Worm (Caenorhabditis elegans) whole organism, late embryonic: ENCODE measurements around the gene C06G1.1.

Experiments
- ama-1 ChIP-seq: fragments of 150-350 bp; optimal IDR thresholded peaks from 2 replicates; lab custom pipeline; 2014
- ceh-14 ChIP-seq: sonication (generic microtip); optimal IDR thresholded peaks from 2 replicates; lab custom pipeline; 2016; ENCODE audit warnings: missing genotype, missing genetic modification characterization, missing compliant biosample characterization
- ceh-24 ChIP-seq: sonication (generic microtip); optimal IDR thresholded peaks from 2 replicates; lab custom pipeline; 2016; ENCODE audit warnings: mild to moderate bottlenecking, missing genetic modification characterization, missing compliant biosample characterization
- ceh-6 ChIP-seq: fragments of 200-800 bp; sonication (Bioruptor generic); optimal IDR thresholded peaks from 2 replicates; lab custom pipeline; 2018; ENCODE audit warnings: mild to moderate bottlenecking, missing genetic modification characterization, missing compliant biosample characterization
- ceh-9 ChIP-seq: sonication (generic microtip); optimal IDR thresholded peaks from 2 replicates; lab custom pipeline; 2016; ENCODE audit warnings: mild to moderate bottlenecking, missing genetic modification characterization, inconsistent platforms, missing compliant biosample characterization
- fkh-6 ChIP-seq: sonication (generic microtip); optimal IDR thresholded peaks from 2 replicates; lab custom pipeline; 2016; ENCODE audit warnings: missing genetic modification characterization, missing compliant biosample characterization
- hlh-30 ChIP-seq: sonication (generic microtip); optimal IDR thresholded peaks from 2 replicates; lab custom pipeline; 2017; ENCODE audit warnings: antibody characterized with exemption, missing genetic modification characterization, missing compliant biosample characterization; ENCODE audit not compliant: insufficient read depth
- hlh-8 ChIP-seq: sonication (generic microtip); optimal IDR thresholded peaks from 2 replicates; lab custom pipeline; 2016; ENCODE audit warnings: missing genotype, missing genetic modification characterization, missing compliant biosample characterization
- nhr-232 ChIP-seq: sonication (generic microtip); optimal IDR thresholded peaks from 2 replicates; lab custom pipeline; 2016; ENCODE audit warnings: missing genetic modification characterization, missing compliant biosample characterization
- npax-4 ChIP-seq: sonication (generic microtip); optimal IDR thresholded peaks from 2 replicates; lab custom pipeline; 2016; ENCODE audit warnings: missing genetic modification characterization, missing compliant biosample characterization
- sox-4 ChIP-seq: sonication (generic microtip); optimal IDR thresholded peaks from 2 replicates; lab custom pipeline; 2017; ENCODE audit warnings: mild to moderate bottlenecking, missing genetic modification characterization, inconsistent platforms, missing compliant biosample characterization
- tbx-2 ChIP-seq: sonication (generic microtip); optimal IDR thresholded peaks from 2 replicates; lab custom pipeline; 2016; ENCODE audit warnings: missing genetic modification characterization, missing compliant biosample characterization
- ttx-3 ChIP-seq: sonication (generic microtip); optimal IDR thresholded peaks from 2 replicates; lab custom pipeline; 2016; ENCODE audit warnings: missing genetic modification reagents, missing genetic modification characterization, missing compliant biosample characterization
- unc-55 ChIP-seq: sonication (generic microtip); optimal IDR thresholded peaks from 2 replicates; lab custom pipeline; 2017; ENCODE audit warnings: missing biosample characterization, missing genetic modification reagents, missing genetic modification characterization

DNA sequence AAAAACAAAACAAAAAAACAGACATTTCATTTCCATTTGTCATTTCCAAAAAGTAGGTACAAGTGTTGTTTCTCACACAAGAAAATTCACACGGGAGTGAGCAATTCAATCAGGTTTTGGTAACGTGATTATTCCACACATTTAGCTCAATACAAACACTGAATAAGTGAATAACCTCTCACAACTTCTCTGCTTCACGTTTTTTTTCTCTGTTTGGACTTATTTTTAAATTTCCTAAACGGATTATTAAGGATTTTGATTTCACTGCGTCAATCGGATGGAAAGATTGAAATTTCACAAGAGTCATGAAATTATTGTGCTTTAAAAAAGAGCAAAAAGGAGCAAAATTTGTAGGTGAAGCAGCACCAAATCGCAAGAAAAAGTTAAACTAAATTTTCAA is 27.1 kb downstream of the C06G1.1 start:
- no peak for TF ChIP-seq ceh-6 (GFP tag; lab: Kevin White, UChicago)
- no peak for TF ChIP-seq fkh-6 (tag; lab: Kevin White, UChicago)
- TF ChIP-seq ttx-3 (tag; lab: Kevin White, UChicago): no peak
- TF ChIP-seq tbx-2: no peak
- no peak for TF ChIP-seq hlh-30 (tag; lab: Kevin White, UChicago)
- no peak for TF ChIP-seq ceh-24 (tag; lab: Kevin White, UChicago)
- no peak for TF ChIP-seq ama-1 (lab: Kevin White, UChicago)
- TF ChIP-seq npax-4: no peak
- TF ChIP-seq ceh-14 (tag; lab: Kevin White, UChicago): no peak
- TF ChIP-seq ceh-9: no peak
- TF ChIP-seq unc-55 (GFP tag; lab: Kevin White, UChicago): no peak
- no peak for TF ChIP-seq nhr-232
- no peak for TF ChIP-seq hlh-8 (tag; lab: Kevin White, UChicago)
- no peak for TF ChIP-seq sox-4
